Worm (Caenorhabditis elegans) whole organism, L4 larva: ENCODE results near the gene nep-26.

Experiments
- F26F4.8 ChIP-seq: fragments of 200-800 bp; sonication (Bioruptor generic); conservative IDR thresholded peaks from 2 replicates; pipeline ENCODE4 v1.3.6; 2022; ENCODE audit warnings: missing genetic modification characterization, missing compliant biosample characterization
- F37D6.2 ChIP-seq: sonication (generic microtip); optimal IDR thresholded peaks from 2 replicates; lab custom pipeline; 2016; ENCODE audit warnings: mild to moderate bottlenecking, missing genetic modification characterization, missing compliant biosample characterization
- R02D3.7 ChIP-seq: fragments of 150-350 bp; sonication (generic microtip); optimal IDR thresholded peaks from 3 replicates; lab custom pipeline; 2014; ENCODE audit warnings: missing biosample characterization, missing genetic modification characterization
- T26A8.4 ChIP-seq: fragments of 200-800 bp; sonication (Bioruptor generic); IDR thresholded peaks from 2 replicates; pipeline ENCODE4 v1.3.6; 2022; ENCODE audit warnings: missing genetic modification characterization, missing compliant biosample characterization
- ZK337.2 ChIP-seq: fragments of 200-800 bp; sonication (Bioruptor generic); IDR thresholded peaks from 2 replicates; pipeline ENCODE4 v1.3.6; 2022; ENCODE audit warnings: missing genetic modification reagents, missing genetic modification characterization, missing compliant biosample characterization
- aha-1 ChIP-seq: fragments of 150-350 bp; peaks from one replicate; lab custom pipeline; 2014; ENCODE audit warnings: missing biosample characterization, missing genetic modification characterization
- ama-1 ChIP-seq: fragments of 150-350 bp; optimal IDR thresholded peaks from 2 replicates; lab custom pipeline; 2014; ENCODE audit warnings: inconsistent platforms, mixed read lengths
- ceh-20 ChIP-seq: fragments of 200-800 bp; sonication (Bioruptor generic); IDR thresholded peaks from 2 replicates; pipeline ENCODE4 v1.3.6; 2022; ENCODE audit warnings: missing genetic modification reagents, missing genetic modification characterization, missing compliant biosample characterization
- ces-1 ChIP-seq: fragments of 150-350 bp; sonication (generic microtip); optimal IDR thresholded peaks from 4 replicates; lab custom pipeline; 2014; ENCODE audit warnings: missing biosample characterization, missing genetic modification reagents, missing genetic modification characterization
- daf-12 ChIP-seq: fragments of 150-350 bp; optimal IDR thresholded peaks from 2 replicates; lab custom pipeline; 2014; ENCODE audit warnings: missing biosample characterization, missing genetic modification reagents, missing genetic modification characterization
- daf-16 ChIP-seq, 3 experiments: sonication (generic microtip); optimal IDR thresholded peaks; 2 replicates each; lab custom pipeline; 2016 to 2017; ENCODE audit warnings: missing genetic modification characterization in 3 of 3, missing genetic modification reagents in 3 of 3, mild to moderate bottlenecking in 2 of 3, missing compliant biosample characterization in 2 of 3, missing biosample characterization in 1 of 3, moderate library complexity in 1 of 3
- dmd-6 ChIP-seq: fragments of 200-800 bp; sonication (Bioruptor generic); IDR thresholded peaks from 2 replicates; pipeline ENCODE4 v1.3.6; 2022; ENCODE audit warnings: missing genetic modification reagents, missing genetic modification characterization, missing compliant biosample characterization
- dmd-8 ChIP-seq: fragments of 200-800 bp; sonication (Bioruptor generic); IDR thresholded peaks from 2 replicates; pipeline ENCODE4 v1.3.6; 2022; ENCODE audit warnings: missing genetic modification characterization, missing compliant biosample characterization
- dpl-1 ChIP-seq: fragments of 150-350 bp; optimal IDR thresholded peaks from 2 replicates; lab custom pipeline; 2014; ENCODE audit warnings: missing biosample characterization, missing genetic modification reagents, missing genetic modification characterization
- fkh-10 ChIP-seq: fragments of 150-350 bp; optimal IDR thresholded peaks from 2 replicates; lab custom pipeline; 2014; ENCODE audit warnings: missing biosample characterization, missing genetic modification reagents, missing genetic modification characterization
- fos-1 ChIP-seq: fragments of 150-350 bp; optimal IDR thresholded peaks from 2 replicates; lab custom pipeline; 2014; ENCODE audit warnings: missing biosample characterization, missing genetic modification characterization
- hif-1 ChIP-seq, 2 experiments: sonication (generic microtip); optimal IDR thresholded peaks; 2 replicates each; lab custom pipeline; 2016 to 2017; ENCODE audit warnings: missing compliant biosample characterization in 2 of 2, missing genetic modification characterization in 2 of 2, missing genetic modification reagents in 2 of 2, missing genotype in 2 of 2, mild to moderate bottlenecking in 1 of 2
- hlh-11 ChIP-seq: fragments of 200-800 bp; sonication (Bioruptor generic); optimal IDR thresholded peaks from 2 replicates; lab custom pipeline; 2018; ENCODE audit warnings: mild to moderate bottlenecking, missing genetic modification characterization, missing compliant biosample characterization
- hlh-30 ChIP-seq: sonication (generic microtip); optimal IDR thresholded peaks from 2 replicates; lab custom pipeline; 2017; ENCODE audit warnings: antibody characterized with exemption, mild to moderate bottlenecking, missing genetic modification characterization, missing compliant biosample characterization; ENCODE audit not compliant: insufficient read depth
- jun-1 ChIP-seq: fragments of 150-350 bp; optimal IDR thresholded peaks from 2 replicates; lab custom pipeline; 2014; ENCODE audit warnings: missing biosample characterization, missing genetic modification reagents, missing genetic modification characterization
- lin-15B ChIP-seq: fragments of 150-350 bp; sonication (generic microtip); optimal IDR thresholded peaks from 3 replicates; lab custom pipeline; 2014; ENCODE audit warnings: missing biosample characterization, missing genetic modification characterization
- lin-29 ChIP-seq: fragments of 200-800 bp; sonication (Bioruptor generic); IDR thresholded peaks from 2 replicates; pipeline ENCODE4 v1.3.6; 2022; ENCODE audit warnings: missing genetic modification reagents, missing genetic modification characterization, missing compliant biosample characterization
- lin-39 ChIP-seq: fragments of 150-350 bp; optimal IDR thresholded peaks from 2 replicates; lab custom pipeline; 2014; ENCODE audit warnings: missing biosample characterization, missing genetic modification reagents, missing genetic modification characterization
- lsy-2 ChIP-seq, 2 experiments: fragments of 150-350 bp in 1 of 2; sonication (generic microtip) in 1 of 2; optimal IDR thresholded peaks; 2 replicates each; lab custom pipeline; 2014 to 2017; ENCODE audit warnings: missing biosample characterization in 2 of 2, missing genetic modification characterization in 2 of 2
- madf-5 ChIP-seq, 2 experiments: fragments of 200-800 bp; sonication (Bioruptor generic); IDR thresholded peaks; 2 replicates each; pipeline ENCODE4 v1.3.6; 2022; ENCODE audit warnings: missing compliant biosample characterization in 2 of 2, missing genetic modification characterization in 2 of 2
- madf-9 ChIP-seq: fragments of 200-800 bp; sonication (Bioruptor generic); conservative IDR thresholded peaks from 2 replicates; pipeline ENCODE4 v1.3.6; 2022; ENCODE audit warnings: missing genetic modification reagents, missing genetic modification characterization, missing compliant biosample characterization
- mep-1 ChIP-seq: fragments of 150-350 bp; sonication (generic microtip); optimal IDR thresholded peaks from 3 replicates; lab custom pipeline; 2014; ENCODE audit warnings: missing biosample characterization, missing genetic modification characterization
- mxl-2 ChIP-seq: fragments of 200-800 bp; sonication (Bioruptor generic); conservative IDR thresholded peaks from 2 replicates; pipeline ENCODE4 v1.3.6; 2022; ENCODE audit warnings: missing genetic modification reagents, missing genetic modification characterization, missing compliant biosample characterization
- nhr-10 ChIP-seq: fragments of 150-350 bp; optimal IDR thresholded peaks from 2 replicates; lab custom pipeline; 2014; ENCODE audit warnings: missing biosample characterization, missing genetic modification characterization
- nhr-102 ChIP-seq: sonication (generic microtip); optimal IDR thresholded peaks from 2 replicates; lab custom pipeline; 2016; ENCODE audit warnings: mild to moderate bottlenecking, missing genetic modification characterization, moderate library complexity, missing compliant biosample characterization
- nhr-11 ChIP-seq: fragments of 150-350 bp; optimal IDR thresholded peaks from 2 replicates; lab custom pipeline; 2014; ENCODE audit warnings: missing biosample characterization, missing genetic modification characterization
- nhr-111 ChIP-seq: fragments of 200-800 bp; sonication (Bioruptor generic); optimal IDR thresholded peaks from 2 replicates; lab custom pipeline; 2018; ENCODE audit warnings: mild to moderate bottlenecking, missing genetic modification characterization, missing compliant biosample characterization
- nhr-237 ChIP-seq: sonication (generic microtip); optimal IDR thresholded peaks from 2 replicates; lab custom pipeline; 2017; ENCODE audit warnings: missing biosample characterization, missing genetic modification characterization
- nhr-41 ChIP-seq: fragments of 200-800 bp; sonication (Bioruptor generic); IDR thresholded peaks from 2 replicates; pipeline ENCODE4 v1.3.6; 2022; ENCODE audit warnings: missing genetic modification reagents, missing genetic modification characterization, missing compliant biosample characterization
- nhr-76 ChIP-seq: fragments of 150-350 bp; optimal IDR thresholded peaks from 2 replicates; lab custom pipeline; 2014; ENCODE audit warnings: missing biosample characterization, missing genetic modification characterization
- set-16 ChIP-seq: fragments of 200-800 bp; sonication (Bioruptor generic); IDR thresholded peaks from 2 replicates; pipeline ENCODE4 v1.3.6; 2022; ENCODE audit warnings: missing genetic modification reagents, missing genetic modification characterization, missing compliant biosample characterization
- spr-1 ChIP-seq: sonication (generic microtip); optimal IDR thresholded peaks from 2 replicates; lab custom pipeline; 2016; ENCODE audit warnings: mild to moderate bottlenecking, missing genetic modification characterization, missing compliant biosample characterization
- spr-3 ChIP-seq: fragments of 200-800 bp; sonication (Bioruptor generic); optimal IDR thresholded peaks from 2 replicates; lab custom pipeline; 2018; ENCODE audit warnings: mild to moderate bottlenecking, missing genetic modification characterization, missing compliant biosample characterization
- unc-62 ChIP-seq, 3 experiments: fragments of 150-350 bp in 1 of 3; sonication (generic microtip); optimal IDR thresholded peaks in 2 of 3; peaks in 1 of 3; 1 replicate in 1 of 3; 2 replicates in 2 of 3; lab custom pipeline; 2014 to 2017; ENCODE audit warnings: missing biosample characterization in 3 of 3, missing genetic modification characterization in 3 of 3, missing genetic modification reagents in 3 of 3, missing genotype in 1 of 3
- vab-7 ChIP-seq: fragments of 200-800 bp; sonication (Bioruptor generic); IDR thresholded peaks from 2 replicates; pipeline ENCODE4 v1.3.6; 2022; ENCODE audit warnings: missing genetic modification reagents, missing genetic modification characterization, missing compliant biosample characterization
- zip-2 ChIP-seq: fragments of 150-350 bp; optimal IDR thresholded peaks from 2 replicates; lab custom pipeline; 2014; ENCODE audit warnings: missing biosample characterization, missing genetic modification characterization

The nep-26 gene

DNA sequence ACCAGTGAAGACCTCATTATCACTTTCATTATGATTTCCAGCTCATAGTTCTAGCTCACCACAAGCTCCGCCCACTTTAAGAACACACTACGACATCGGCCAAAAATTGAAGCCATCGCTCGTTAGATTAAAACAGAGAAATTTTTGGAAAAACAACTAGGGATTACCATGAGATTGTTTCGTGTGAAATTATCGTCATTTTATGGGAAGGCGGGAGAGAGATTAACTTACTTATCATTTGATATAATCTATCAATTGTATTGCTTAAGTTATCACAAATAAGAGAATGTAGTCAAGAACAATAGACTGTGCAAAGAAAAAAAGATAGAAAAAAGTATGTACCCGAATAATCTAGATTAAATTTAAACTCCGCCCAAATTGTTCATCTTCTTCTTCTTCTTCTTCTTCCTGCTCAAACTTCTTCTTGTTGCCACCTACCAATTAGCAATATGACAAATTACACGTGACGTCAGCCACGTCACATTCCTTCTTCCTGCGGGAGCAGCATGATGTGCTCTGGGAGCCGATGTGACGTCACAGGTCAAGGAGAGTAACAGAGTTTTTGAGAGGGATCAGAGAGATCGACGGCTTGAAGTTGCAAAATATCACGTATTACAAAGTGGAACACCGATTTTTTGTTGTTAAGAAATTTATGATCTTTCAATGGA lies at the start of gene nep-26:
TSS of gene nep-26 (minus strand) at position 51 of the 668 bp plus-strand sequence.
- TF ChIP-seq daf-16 (GFP tag; optimal IDR thresholded peaks at IDR 0.05; lab: Kevin White, UChicago) (peak in 1 of 2 experiments; percentile 89), daf-16 (tag; optimal IDR thresholded peaks at IDR 0.05; lab: Kevin White, UChicago) (no peak), nhr-76 (no peak), madf-5 (GFP tag; IDR thresholded peaks at IDR 0.05; lab: Robert Waterston, UW) (no peak), T26A8.4 (GFP tag; lab: Robert Waterston, UW) (no peak), F26F4.8 (GFP tag; lab: Robert Waterston, UW) (no peak), spr-1 (tag; lab: Kevin White, UChicago) (no peak), hlh-11 (tag; lab: Kevin White, UChicago) (peak; percentile 41), zip-2 (no peak), vab-7 (GFP tag; lab: Robert Waterston, UW) (no peak), ZK337.2 (GFP tag; lab: Robert Waterston, UW) (no peak), nhr-11 (tag; lab: Kevin White, UChicago) (peak; percentile 74), ceh-20 (GFP tag; lab: Robert Waterston, UW) (peak; percentile 37; the same call in 1 of the 2 replicates), hlh-30 (tag; lab: Kevin White, UChicago) (peak; percentile 64), hif-1 (tag; optimal IDR thresholded peaks at IDR 0.05; lab: Kevin White, UChicago) (peak; percentile 14 to 94), unc-62 (GFP tag; optimal IDR thresholded peaks at IDR 0.05 in 1 of 2; lab: Kevin White, UChicago) (no peak), unc-62 (tag; optimal IDR thresholded peaks at IDR 0.05; lab: Kevin White, UChicago) (no peak), lsy-2 (tag; optimal IDR thresholded peaks at IDR 0.05; lab: Kevin White, UChicago) (peak in 1 of 2 experiments; percentile 22), daf-12 (tag; lab: Kevin White, UChicago) (no peak)

DNA sequence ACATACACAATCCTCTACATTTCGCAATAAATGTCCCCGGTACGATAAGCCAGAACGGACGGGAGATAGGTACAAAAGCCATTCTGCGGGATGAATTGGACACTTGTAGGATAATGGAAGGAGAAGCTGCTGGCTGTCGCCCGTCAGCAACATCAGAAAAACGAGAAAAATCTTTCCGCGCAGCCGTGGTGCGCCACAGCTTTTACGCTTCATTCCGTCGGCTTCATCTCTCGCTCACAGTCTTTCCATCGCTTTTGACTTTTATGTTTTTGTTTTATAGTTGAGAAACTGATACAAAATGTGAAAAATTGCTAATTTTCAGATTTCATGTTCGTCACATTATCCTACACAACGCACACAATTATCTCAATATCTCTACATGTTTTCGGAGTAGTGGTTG lies 46.1 kb upstream of the nep-26 start, which contains the start of gene C07E3.10:
TSS of gene C07E3.10 (plus strand) at position 301 of the 400 bp plus-strand sequence.
- TF ChIP-seq daf-16 (GFP tag; optimal IDR thresholded peaks at IDR 0.05; lab: Kevin White, UChicago) (no peak), daf-16 (tag; optimal IDR thresholded peaks at IDR 0.05; lab: Kevin White, UChicago) (no peak), nhr-41 (GFP tag; lab: Robert Waterston, UW) (no peak), lin-29 (no peak), nhr-111 (no peak), F37D6.2 (tag; lab: Kevin White, UChicago) (no peak), nhr-102 (tag; lab: Kevin White, UChicago) (no peak), nhr-237 (tag; lab: Kevin White, UChicago) (no peak), dpl-1 (no peak), lin-15B (no peak), ama-1 (no peak)

DNA sequence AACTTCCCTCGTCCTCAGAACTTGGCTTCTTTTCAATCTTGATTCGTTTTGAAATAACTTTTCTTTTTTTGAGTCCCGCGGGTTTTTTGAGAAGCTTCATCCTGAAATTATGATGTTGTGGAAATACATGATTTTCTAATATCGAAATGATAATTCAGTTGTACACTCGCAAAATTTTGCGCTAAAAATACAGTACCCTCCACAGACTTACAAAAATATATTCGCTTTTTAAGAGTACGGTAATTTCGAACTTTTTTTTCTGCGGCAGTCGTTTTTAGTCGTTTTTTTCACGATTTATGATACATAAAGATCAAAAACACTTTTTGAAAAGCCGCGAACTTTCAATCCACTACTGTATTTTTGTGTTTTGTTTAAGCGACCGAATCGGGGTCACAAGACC lies 45.1 kb upstream of the nep-26 start, which contains the start of gene pro-2:
TSS of gene pro-2 (minus strand) at position 101 of the 400 bp plus-strand sequence.
- TF ChIP-seq R02D3.7 (tag; lab: Kevin White, UChicago) (no peak), jun-1 (tag; lab: Kevin White, UChicago) (no peak)
- TF ChIP-seq, all 104 proteins: peak for 0

DNA sequence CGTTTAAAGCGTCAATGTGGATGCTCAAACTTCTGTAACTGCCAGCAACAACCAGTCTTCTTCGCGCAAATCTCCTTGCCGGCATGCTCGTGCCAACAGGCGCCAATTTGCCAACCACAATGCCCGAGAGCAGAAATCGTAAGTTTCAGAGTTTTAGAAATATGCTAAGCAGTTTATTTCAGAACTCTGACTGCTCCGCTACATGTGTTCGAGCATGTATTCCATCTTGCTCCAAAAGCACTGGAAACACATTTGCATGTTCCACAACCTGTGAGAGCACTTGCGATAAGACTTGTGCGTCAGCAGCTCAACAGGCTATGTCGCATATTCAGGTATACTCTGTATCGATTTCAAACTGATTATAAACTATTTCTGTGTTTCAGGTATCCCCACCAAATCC lies 29.8 kb upstream of the nep-26 start:
- TF ChIP-seq aha-1: peak; percentile 92
- no peak for TF ChIP-seq fkh-10 (GFP tag; lab: Kevin White, UChicago)
- no peak for TF ChIP-seq dmd-6 (GFP tag; lab: Robert Waterston, UW)

DNA sequence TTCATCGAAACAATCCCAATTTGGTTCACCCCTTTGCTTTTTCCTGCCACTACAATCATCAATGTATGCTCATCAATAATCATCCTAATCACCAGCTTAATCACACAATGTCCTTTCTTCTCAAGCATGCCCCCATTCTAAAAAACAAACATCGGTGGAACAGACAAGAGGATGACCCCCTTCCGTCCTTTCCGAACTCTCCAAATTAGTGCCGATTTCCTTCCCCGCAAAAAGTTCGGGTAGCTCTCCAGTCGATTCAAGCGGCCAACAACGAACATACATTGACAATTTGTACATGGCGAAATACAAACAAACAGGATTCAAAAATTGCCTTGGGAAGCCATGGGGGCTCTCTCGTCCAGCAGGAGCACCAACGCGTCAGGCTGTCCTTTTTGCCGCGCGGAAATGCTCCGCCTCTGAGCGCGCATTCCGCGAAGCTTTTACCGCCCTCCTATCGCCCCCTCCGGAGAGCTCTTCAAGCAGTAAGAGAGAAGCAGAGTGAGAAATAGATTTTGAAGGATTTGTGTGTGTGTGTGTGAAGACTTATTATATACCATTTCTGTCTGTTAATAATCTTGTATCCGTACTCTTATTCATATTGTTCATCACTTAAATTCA lies 25.8 kb upstream of the nep-26 start, which contains the start of gene appg-1:
TSS of gene appg-1 (plus strand) at position 427 of the 618 bp plus-strand sequence.
- TF ChIP-seq spr-3 (GFP tag; lab: Kevin White, UChicago): peak; percentile 3
- TF ChIP-seq hif-1 (tag; optimal IDR thresholded peaks at IDR 0.05; lab: Kevin White, UChicago): no peak
- 0 out of 2 replicates have a peak, but pooled peaks have one; percentile 34 for TF ChIP-seq dmd-8 (GFP tag; lab: Robert Waterston, UW)
- 0 out of 2 replicates have a peak, but pooled peaks have one; percentile 5 for TF ChIP-seq F26F4.8 (GFP tag; lab: Robert Waterston, UW)
- no peak for TF ChIP-seq ZK337.2 (GFP tag; lab: Robert Waterston, UW)
- no peak for TF ChIP-seq ces-1 (GFP tag; lab: Kevin White, UChicago)
- TF ChIP-seq ama-1: no peak
- no peak for TF ChIP-seq mxl-2 (GFP tag; lab: Robert Waterston, UW)
- no peak for TF ChIP-seq mep-1 (tag; lab: Kevin White, UChicago)
- peak; percentile 86 for TF ChIP-seq set-16 (GFP tag; lab: Robert Waterston, UW)
- TF ChIP-seq madf-9 (GFP tag; lab: Robert Waterston, UW): 0 out of 2 replicates have a peak, but pooled peaks have one; percentile 6
- no peak for TF ChIP-seq lin-39 (tag; lab: Kevin White, UChicago)
- no peak for TF ChIP-seq nhr-10
- TF ChIP-seq fos-1: no peak
- TF ChIP-seq nhr-11 (tag; lab: Kevin White, UChicago): no peak
- TF ChIP-seq aha-1: peak; percentile 91
